Worm (Caenorhabditis elegans): Measurements from ENCODE around the gene C49F5.6.

DNA sequence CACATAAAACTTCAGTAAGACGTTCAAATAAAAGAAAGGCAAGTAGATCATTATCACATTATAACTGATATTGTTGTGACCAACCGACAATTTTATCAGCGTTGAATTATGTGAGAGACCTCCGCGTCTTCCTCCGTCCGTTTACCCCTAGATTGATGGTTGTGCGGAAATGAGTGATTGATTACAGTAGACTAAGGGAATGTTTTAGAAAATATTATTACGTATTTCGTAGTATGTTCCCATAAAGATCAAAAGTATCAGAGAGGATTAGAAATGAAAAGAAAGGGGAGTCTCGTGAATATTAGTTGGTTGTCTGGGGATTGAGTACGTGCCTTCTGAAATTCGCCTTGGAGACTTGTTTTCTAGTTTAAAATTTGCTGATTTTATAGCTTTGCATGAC is 50.6 kb downstream of the C49F5.6 start:
- TF ChIP-seq nhr-11 (tag; optimal IDR thresholded peaks at IDR 0.05) = no peak
- no peak for TF ChIP-seq blmp-1 (tag; optimal IDR thresholded peaks at IDR 0.05; ENCODE audit: insufficient read depth)
- TF ChIP-seq unc-62 (GFP tag; optimal IDR thresholded peaks at IDR 0.05) = no peak
- no peak for TF ChIP-seq lin-39 (tag; optimal IDR thresholded peaks at IDR 0.05)

Data from whole organism, L2 larva.